Fruit fly (Drosophila melanogaster) whole organism, prepupa: ENCODE measurements around the gene CG15563.

Experiments
- CG6276 ChIP-seq: fragments of 200-800 bp; sonication (Bioruptor generic); optimal IDR thresholded peaks from 2 replicates; lab custom pipeline; 2017; ENCODE audit warnings: missing biosample characterization, mild to moderate bottlenecking, missing genetic modification characterization
- Gug ChIP-seq: fragments of 200-800 bp; sonication (Bioruptor generic); IDR thresholded peaks from 2 replicates; pipeline ENCODE4 v1.3.6; 2022; ENCODE audit warnings: missing biosample characterization, missing genetic modification characterization
- OdsH ChIP-seq: fragments of 200-800 bp; sonication (Bioruptor generic); optimal IDR thresholded peaks from 3 replicates; lab custom pipeline; 2016; ENCODE audit warnings: missing biosample characterization, missing genetic modification characterization
- pdm3 ChIP-seq: fragments of 200-800 bp; sonication (Bioruptor generic); optimal IDR thresholded peaks from 3 replicates; lab custom pipeline; 2016; ENCODE audit warnings: missing biosample characterization, missing genetic modification characterization
- salr ChIP-seq, 2 experiments: fragments of 200-800 bp; sonication (Bioruptor generic); optimal IDR thresholded peaks; 3 replicates each; lab custom pipeline; 2016 to 2018; ENCODE audit warnings: missing biosample characterization in 2 of 2, missing genetic modification characterization in 2 of 2, mild to moderate bottlenecking in 1 of 2

DNA sequence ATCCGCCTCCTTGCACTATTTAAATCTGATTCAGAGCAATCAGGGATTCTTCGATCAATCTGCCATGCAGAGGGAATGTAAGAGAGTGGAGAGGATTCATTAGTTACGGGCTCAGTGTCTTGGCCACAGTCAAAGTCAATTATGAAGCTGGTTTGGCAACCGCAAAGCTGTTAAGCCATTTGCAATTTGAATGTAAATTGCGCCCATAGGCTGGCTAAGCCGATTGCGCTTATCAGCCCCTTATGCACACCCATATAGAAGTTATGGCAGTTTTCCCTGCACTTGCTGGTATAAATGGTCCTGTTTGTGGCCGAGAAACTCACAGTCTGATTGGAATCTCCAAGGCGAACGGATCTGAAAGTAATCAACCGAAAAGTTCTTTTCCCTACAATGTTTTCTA is 30.2 kb upstream of the CG15563 start, which contains the start of gene CAH5:
- TF ChIP-seq pdm3 (GFP tag; lab: Kevin White, UChicago) (no peak), salr (GFP tag; optimal IDR thresholded peaks at IDR 0.05; lab: Kevin White, UChicago) (no peak), CG6276 (GFP tag; lab: Kevin White, UChicago) (no peak), Gug (GFP tag; lab: Robert Waterston, UW) (no peak), OdsH (GFP tag; lab: Kevin White, UChicago) (no peak)
